ENCODE assay signal across 1 worm cellular context in the genomic region with DNA sequence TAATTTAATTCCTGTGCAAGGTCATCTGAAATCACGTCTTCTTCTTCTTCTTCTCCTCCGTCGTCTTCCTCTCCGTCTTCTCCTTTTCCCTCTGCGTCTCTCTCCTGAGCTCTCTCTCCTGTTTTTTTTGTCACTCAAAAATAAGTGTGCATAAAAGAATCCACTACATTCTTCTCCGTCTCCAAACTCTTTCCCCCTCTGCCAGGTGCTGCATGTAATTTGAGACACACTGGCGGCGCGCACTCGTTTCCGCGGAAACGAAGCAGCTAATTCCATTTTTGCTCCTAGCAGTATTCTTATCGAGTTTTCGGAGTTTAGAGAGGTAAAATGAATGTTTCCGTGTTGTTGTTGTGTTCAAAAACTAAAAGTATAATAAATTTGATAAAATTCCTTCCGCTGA.
A peak's percentile ranks its signal among the peaks of the same experiment; 100 is the strongest.
TF ChIP-seq lines count a peak whose summit lies in the region.

No protein-coding gene starts in this region.

TF ChIP-seq in whole organism, late embryonic, 69 proteins besides CTCF, POLR2A, EP300 and RAD21 (continued from another document):
- TF ChIP-seq fkh-10 (GFP tag; optimal IDR thresholded peaks at IDR 0.05; lab: Kevin White, UChicago): no peak
- no peak for TF ChIP-seq nhr-11 (tag; optimal IDR thresholded peaks at IDR 0.05; lab: Kevin White, UChicago)
- TF ChIP-seq T23F11.4 (GFP tag; optimal IDR thresholded peaks at IDR 0.05; lab: Kevin White, UChicago): no peak
- no peak for TF ChIP-seq zip-5 (tag; optimal IDR thresholded peaks at IDR 0.05; lab: Kevin White, UChicago)
- peak; percentile 22 for TF ChIP-seq tbx-2 (tag; optimal IDR thresholded peaks at IDR 0.05; lab: Kevin White, UChicago)
TF ChIP-seq in whole organism, late embryonic: peak in this region for 6.
